Fruit fly (Drosophila melanogaster): ENCODE data around the gene CG15399.

The CG15399 gene

dm6 chr2L:2723100-2723499 lies 48.5 kb downstream of the CG15399 start (continued):
- TF ChIP-seq bab2 (GFP tag; optimal IDR thresholded peaks at IDR 0.05), result no peak
- TF ChIP-seq fu2 (GFP tag; optimal IDR thresholded peaks at IDR 0.05), result no peak
- no peak for TF ChIP-seq ro (GFP tag; IDR thresholded peaks at IDR 0.05)
- TF ChIP-seq CG13424 (tag; optimal IDR thresholded peaks at IDR 0.05), result peak; percentile 8
- peak; percentile 65 for TF ChIP-seq Rfx (GFP tag; IDR thresholded peaks at IDR 0.05)
- TF ChIP-seq Adf1 (GFP tag; IDR thresholded peaks at IDR 0.05), result no peak
- no peak for TF ChIP-seq CG1647 (GFP tag; optimal IDR thresholded peaks at IDR 0.05)
- peak; percentile 17 for TF ChIP-seq Fer1 (GFP tag; optimal IDR thresholded peaks at IDR 0.05)
- TF ChIP-seq CG18476 (GFP tag; optimal IDR thresholded peaks at IDR 0.05), result no peak
- no peak for TF ChIP-seq br (optimal IDR thresholded peaks at IDR 0.05)
- TF ChIP-seq unpg (GFP tag; optimal IDR thresholded peaks at IDR 0.05), result no peak
- no peak for TF ChIP-seq CG13296 (GFP tag; optimal IDR thresholded peaks at IDR 0.05)
- TF ChIP-seq CG13287 (GFP tag; IDR thresholded peaks at IDR 0.05; ENCODE audit: partially characterized antibody), result no peak
- TF ChIP-seq jumu (GFP tag; optimal IDR thresholded peaks at IDR 0.05), result no peak
- TF ChIP-seq ind (GFP tag; optimal IDR thresholded peaks at IDR 0.05), result peak; percentile 18
- no peak for TF ChIP-seq corto (GFP tag; optimal IDR thresholded peaks at IDR 0.05)
- TF ChIP-seq Blimp-1 (GFP tag; optimal IDR thresholded peaks at IDR 0.05), result no peak
- no peak for TF ChIP-seq fd3F (GFP tag; optimal IDR thresholded peaks at IDR 0.05)
- TF ChIP-seq CG32772 (GFP tag; IDR thresholded peaks at IDR 0.05), result no peak
- no peak for TF ChIP-seq crol (GFP tag; IDR thresholded peaks at IDR 0.05)
- no peak for TF ChIP-seq Dek (tag; optimal IDR thresholded peaks at IDR 0.05)
- TF ChIP-seq CG8290 (GFP tag; optimal IDR thresholded peaks at IDR 0.05), result no peak
- peak in 1 of 2 experiments; percentile 63 for TF ChIP-seq CG8290 (tag; optimal IDR thresholded peaks at IDR 0.05)
- no peak for TF ChIP-seq chif (GFP tag; optimal IDR thresholded peaks at IDR 0.05)
- TF ChIP-seq dmrt11E (tag; optimal IDR thresholded peaks at IDR 0.05), result no peak
- TF ChIP-seq CG30020 (tag; optimal IDR thresholded peaks at IDR 0.05), result no peak
- TF ChIP-seq CG6813 (GFP tag; optimal IDR thresholded peaks at IDR 0.05), result no peak
- TF ChIP-seq CkIIα-i1 (GFP tag; IDR thresholded peaks at IDR 0.05), result no peak
- no peak for TF ChIP-seq sens (GFP tag)
- TF ChIP-seq CG15269 (tag; optimal IDR thresholded peaks at IDR 0.05), result peak; percentile 26
- no peak for TF ChIP-seq danr (GFP tag; IDR thresholded peaks at IDR 0.05)
- no peak for TF ChIP-seq Rx (GFP tag; IDR thresholded peaks at IDR 0.05)
- no peak for TF ChIP-seq Atf3 (GFP tag; optimal IDR thresholded peaks at IDR 0.05)
- peak; percentile 24; the same call in 1 of the 2 replicates for TF ChIP-seq CG9932 (GFP tag; IDR thresholded peaks at IDR 0.05)
- TF ChIP-seq Ravus (GFP tag; IDR thresholded peaks at IDR 0.05), result no peak
- no peak for TF ChIP-seq B-H1 (GFP tag; IDR thresholded peaks at IDR 0.05)
- TF ChIP-seq bowl (GFP tag; IDR thresholded peaks at IDR 0.05), result no peak
- TF ChIP-seq pan (optimal IDR thresholded peaks at IDR 0.05), result no peak
- TF ChIP-seq pan (GFP tag; optimal IDR thresholded peaks at IDR 0.05 in 1 of 2, IDR thresholded peaks at IDR 0.05 in 1 of 2), result no peak
- TF ChIP-seq CG10959 (GFP tag; IDR thresholded peaks at IDR 0.05), result no peak
- TF ChIP-seq crp (GFP tag; optimal IDR thresholded peaks at IDR 0.05), result no peak
- TF ChIP-seq Ptx1 (GFP tag; IDR thresholded peaks at IDR 0.05), result no peak
- TF ChIP-seq luna (GFP tag; optimal IDR thresholded peaks at IDR 0.05), result no peak
- no peak for TF ChIP-seq Optix (GFP tag; IDR thresholded peaks at IDR 0.05)
- TF ChIP-seq gt (GFP tag; IDR thresholded peaks at IDR 0.05), result no peak
- no peak for TF ChIP-seq Poxn (GFP tag; IDR thresholded peaks at IDR 0.05)

All from whole organism, embryonic.